Worm (Caenorhabditis elegans): ENCODE data around the gene Y59C2A.2.

DNA sequence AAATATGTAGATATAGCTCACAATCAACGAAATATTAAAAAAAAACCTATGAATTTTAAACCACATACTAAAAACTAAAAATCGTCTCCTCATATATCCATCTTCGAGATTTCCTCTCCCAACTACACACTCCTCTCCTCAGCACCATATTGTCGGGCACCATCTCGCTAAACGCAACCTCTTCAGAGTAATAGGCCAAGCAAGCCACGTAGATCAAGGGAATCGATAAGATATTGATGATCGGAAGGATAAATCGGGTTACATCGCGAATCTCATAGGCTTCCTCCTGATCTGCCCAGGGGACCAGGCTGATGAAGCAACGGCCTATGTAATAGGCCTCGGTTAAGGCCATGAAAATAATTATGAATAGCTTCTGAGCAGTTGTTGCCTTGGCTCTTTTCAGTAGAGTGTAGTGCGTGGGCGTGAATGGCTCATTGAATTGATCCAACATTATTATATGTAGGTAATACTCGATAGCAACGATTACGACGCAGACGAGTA lies 53.4 kb downstream of the Y59C2A.2 start, which contains the start of the genes C40A11.7 and C40A11.8:
- TF ChIP-seq hmg-4 (GFP tag; optimal IDR thresholded peaks at IDR 0.05) (no peak), ceh-13 (GFP tag; optimal IDR thresholded peaks at IDR 0.05) (no peak), ama-1 (optimal IDR thresholded peaks at IDR 0.05) (no peak), scrt-1 (GFP tag; IDR thresholded peaks at IDR 0.05) (no peak), hnd-1 (tag; optimal IDR thresholded peaks at IDR 0.05) (no peak), tbx-37 (GFP tag; conservative IDR thresholded peaks at IDR 0.05) (no peak), tra-4 (tag; optimal IDR thresholded peaks at IDR 0.05) (no peak), hmbx-1 (tag; optimal IDR thresholded peaks at IDR 0.05) (no peak), pes-1 (GFP tag; IDR thresholded peaks at IDR 0.05) (no peak), B0310.2 (tag; optimal IDR thresholded peaks at IDR 0.05) (no peak), ceh-36 (tag; optimal IDR thresholded peaks at IDR 0.05) (no peak), F13C5.2 (tag; optimal IDR thresholded peaks at IDR 0.05) (no peak), aly-1 (tag; optimal IDR thresholded peaks at IDR 0.05) (no peak)
